Fruit fly (Drosophila melanogaster) whole organism, embryonic: ENCODE results near the gene CG7381.
A peak's percentile ranks its signal among the peaks of the same experiment; 100 is the strongest.

Experiments used
- Adf1 ChIP-seq: fragments of 200-800 bp; sonication (Bioruptor generic); IDR thresholded peaks from 2 replicates; pipeline ENCODE4 v1.3.6; 2022; ENCODE audit warnings: missing biosample characterization, missing genetic modification characterization
- Aef1 ChIP-seq: fragments of 200-800 bp; sonication (Bioruptor generic); IDR thresholded peaks from 3 replicates; pipeline ENCODE4 v1.3.6; 2022; ENCODE audit warnings: missing biosample characterization, missing genetic modification characterization
- Asciz ChIP-seq: fragments of 200-800 bp; sonication (Bioruptor generic); optimal IDR thresholded peaks from 2 replicates; lab custom pipeline; 2017; ENCODE audit warnings: missing biosample characterization, mild to moderate bottlenecking, missing genetic modification characterization, missing genetic modification reagents
- Bdp1 ChIP-seq: fragments of 200-800 bp; sonication (Bioruptor generic); optimal IDR thresholded peaks from 3 replicates; lab custom pipeline; 2016; ENCODE audit warnings: missing biosample characterization, missing genetic modification characterization
- CG11723 ChIP-seq: fragments of 200-800 bp; sonication (Bioruptor generic); optimal IDR thresholded peaks from 2 replicates; lab custom pipeline; 2017; ENCODE audit warnings: missing biosample characterization, mild to moderate bottlenecking, missing genetic modification characterization
- CG12942 ChIP-seq: fragments of 200-800 bp; sonication (Bioruptor generic); optimal IDR thresholded peaks from 3 replicates; lab custom pipeline; 2016; ENCODE audit warnings: missing biosample characterization, missing genetic modification characterization
- CG17912 ChIP-seq: fragments of 200-800 bp; sonication (Bioruptor generic); optimal IDR thresholded peaks from 2 replicates; lab custom pipeline; 2018; ENCODE audit warnings: missing biosample characterization, mild to moderate bottlenecking, missing genetic modification characterization
- CG1792 ChIP-seq: fragments of 200-800 bp; sonication (Bioruptor generic); optimal IDR thresholded peaks from 2 replicates; lab custom pipeline; 2016; ENCODE audit warnings: missing biosample characterization, missing genetic modification characterization
- CG31224 ChIP-seq: fragments of 200-800 bp; sonication (Bioruptor generic); IDR thresholded peaks from 2 replicates; pipeline ENCODE4 v1.3.6; 2022; ENCODE audit warnings: missing biosample characterization, missing genetic modification characterization
- CG3847 ChIP-seq: fragments of 200-800 bp; sonication (Bioruptor generic); IDR thresholded peaks from 2 replicates; pipeline ENCODE4 v1.3.6; 2022; ENCODE audit warnings: missing biosample characterization, missing genetic modification characterization
- CG6254 ChIP-seq: fragments of 200-800 bp; sonication (Bioruptor generic); optimal IDR thresholded peaks from 3 replicates; lab custom pipeline; 2017; ENCODE audit warnings: mild to moderate bottlenecking, missing biosample characterization, missing genetic modification reagents, missing genetic modification characterization
- CG6689 ChIP-seq: fragments of 200-800 bp; sonication (Bioruptor generic); IDR thresholded peaks from 2 replicates; pipeline ENCODE4 v1.3.6; 2022; ENCODE audit warnings: missing biosample characterization, missing genetic modification characterization
- CG6854 ChIP-seq: fragments of 200-800 bp; sonication (Bioruptor generic); optimal IDR thresholded peaks from 3 replicates; lab custom pipeline; 2017; ENCODE audit warnings: missing biosample characterization, mild to moderate bottlenecking, missing genetic modification characterization
- CG7556 ChIP-seq: fragments of 200-800 bp; sonication (Bioruptor generic); optimal IDR thresholded peaks from 2 replicates; lab custom pipeline; 2017; ENCODE audit warnings: missing biosample characterization, mild to moderate bottlenecking, missing genetic modification characterization
- CG7786 ChIP-seq: fragments of 200-800 bp; sonication (Bioruptor generic); optimal IDR thresholded peaks from 2 replicates; lab custom pipeline; 2016; ENCODE audit warnings: missing biosample characterization, missing genetic modification characterization
- CG8359 ChIP-seq: fragments of 200-800 bp; sonication (Bioruptor generic); optimal IDR thresholded peaks from 2 replicates; lab custom pipeline; 2017; ENCODE audit warnings: missing biosample characterization, mild to moderate bottlenecking, missing genetic modification characterization, borderline replicate concordance
- CG9215 ChIP-seq: fragments of 200-800 bp; sonication (Bioruptor generic); IDR thresholded peaks from 2 replicates; pipeline ENCODE4 v1.3.6; 2022; ENCODE audit warnings: missing biosample characterization, missing genetic modification characterization
- Doc3 ChIP-seq: fragments of 200-800 bp; sonication (Bioruptor generic); IDR thresholded peaks from 3 replicates; pipeline ENCODE4 v1.3.6; 2022; ENCODE audit warnings: missing biosample characterization, missing genetic modification characterization; ENCODE audit not compliant: partially characterized antibody
- Drgx ChIP-seq: fragments of 200-800 bp; sonication (Bioruptor generic); IDR thresholded peaks from 2 replicates; pipeline ENCODE4 v1.3.6; 2022; ENCODE audit warnings: missing biosample characterization, missing genetic modification characterization
- Eip74EF ChIP-seq, 2 experiments: fragments of 200-800 bp in 1 of 2; fragments of >200 bp in 1 of 2; sonication (Bioruptor generic) in 1 of 2; optimal IDR thresholded peaks; 2 replicates each; lab custom pipeline; 2017 to 2019; ENCODE audit warnings: missing biosample characterization in 2 of 2, missing genetic modification characterization in 2 of 2, mild to moderate bottlenecking in 1 of 2, moderate library complexity in 1 of 2
- Ets97D ChIP-seq: fragments of 200-800 bp; sonication (Bioruptor generic); optimal IDR thresholded peaks from 3 replicates; lab custom pipeline; 2016; ENCODE audit warnings: missing biosample characterization, missing genetic modification characterization
- H15 ChIP-seq: fragments of 200-800 bp; sonication (Bioruptor generic); IDR thresholded peaks from 3 replicates; pipeline ENCODE4 v1.3.6; 2022; ENCODE audit warnings: missing biosample characterization, missing genetic modification characterization
- HLH3B ChIP-seq: fragments of 200-800 bp; sonication (Bioruptor generic); IDR thresholded peaks from 2 replicates; pipeline ENCODE4 v1.3.6; 2022; ENCODE audit warnings: missing biosample characterization, missing genetic modification characterization
- HLH54F ChIP-seq: fragments of 200-800 bp; sonication (Bioruptor generic); optimal IDR thresholded peaks from 3 replicates; lab custom pipeline; 2016; ENCODE audit warnings: missing biosample characterization, missing genetic modification characterization
- Hmx ChIP-seq: fragments of 200-800 bp; sonication (Bioruptor generic); optimal IDR thresholded peaks from 2 replicates; lab custom pipeline; 2016; ENCODE audit warnings: missing biosample characterization, missing genetic modification characterization
- Max ChIP-seq: fragments of 200-800 bp; sonication (Bioruptor generic); optimal IDR thresholded peaks from 2 replicates; lab custom pipeline; 2016; ENCODE audit warnings: missing biosample characterization, mild to moderate bottlenecking, missing genetic modification characterization
- Mes4 ChIP-seq: fragments of 200-800 bp; sonication (Bioruptor generic); optimal IDR thresholded peaks from 2 replicates; lab custom pipeline; 2016; ENCODE audit warnings: missing biosample characterization, missing genetic modification characterization
- Stat92E ChIP-seq, 3 experiments: fragments of >200 bp in 2 of 3; fragments of 200-800 bp in 1 of 3; sonication (Bioruptor generic) in 1 of 3; optimal IDR thresholded peaks; 2 replicates each; lab custom pipeline; 2017 to 2019; ENCODE audit warnings: missing biosample characterization in 3 of 3, missing genetic modification characterization in 3 of 3, mild to moderate bottlenecking in 1 of 3, moderate library complexity in 1 of 3
- ap ChIP-seq: fragments of 200-800 bp; sonication (Bioruptor generic); IDR thresholded peaks from 2 replicates; pipeline ENCODE4 v1.3.6; 2022; ENCODE audit warnings: missing biosample characterization, missing genetic modification characterization
- ato ChIP-seq: fragments of 200-800 bp; sonication (Bioruptor generic); IDR thresholded peaks from 2 replicates; pipeline ENCODE4 v1.3.6; 2022; ENCODE audit warnings: missing biosample characterization, missing genetic modification characterization; ENCODE audit not compliant: partially characterized antibody
- bbx ChIP-seq: fragments of 200-800 bp; sonication (Bioruptor generic); IDR thresholded peaks from 2 replicates; pipeline ENCODE4 v1.3.6; 2022; ENCODE audit warnings: missing biosample characterization, missing genetic modification characterization; ENCODE audit not compliant: partially characterized antibody
- br ChIP-seq: fragments of >200 bp; optimal IDR thresholded peaks from 2 replicates; lab custom pipeline; 2017
- bsh ChIP-seq, 2 experiments: fragments of 200-800 bp; sonication (Bioruptor generic); optimal IDR thresholded peaks; 2 replicates each; lab custom pipeline; 2017 to 2018; ENCODE audit warnings: mild to moderate bottlenecking in 2 of 2, missing biosample characterization in 2 of 2, missing genetic modification characterization in 2 of 2, moderate library complexity in 1 of 2
- cato ChIP-seq: fragments of 200-800 bp; sonication (Bioruptor generic); optimal IDR thresholded peaks from 2 replicates; lab custom pipeline; 2016; ENCODE audit warnings: missing biosample characterization, missing genetic modification characterization, borderline replicate concordance
- cwo ChIP-seq: fragments of 200-800 bp; sonication (Bioruptor generic); optimal IDR thresholded peaks from 3 replicates; lab custom pipeline; 2017; ENCODE audit warnings: missing biosample characterization, missing genetic modification characterization, mild to moderate bottlenecking, moderate library complexity, missing genetic modification reagents
- esg ChIP-seq: fragments of 200-800 bp; sonication (Bioruptor generic); conservative IDR thresholded peaks from 2 replicates; pipeline ENCODE4 v1.3.6; 2022; ENCODE audit warnings: missing biosample characterization, missing genetic modification characterization
- gcm ChIP-seq: fragments of 200-800 bp; sonication (Bioruptor generic); optimal IDR thresholded peaks from 2 replicates; lab custom pipeline; 2019; ENCODE audit warnings: missing biosample characterization, mild to moderate bottlenecking, missing genetic modification characterization, moderate library complexity
- hb ChIP-seq: fragments of 200-800 bp; sonication (Bioruptor generic); IDR thresholded peaks from 3 replicates; pipeline ENCODE4 v1.3.6; 2022; ENCODE audit warnings: missing biosample characterization, missing genetic modification characterization; ENCODE audit not compliant: partially characterized antibody
- hkb ChIP-seq, 2 experiments: fragments of 200-800 bp in 1 of 2; fragments of >200 bp in 1 of 2; sonication (Bioruptor generic) in 1 of 2; IDR thresholded peaks in 1 of 2; optimal IDR thresholded peaks in 1 of 2; 2 replicates each; pipeline versions ENCODE4 v1.3.6 to Lab custom; 2017 to 2022; ENCODE audit warnings: missing biosample characterization in 1 of 2, missing genetic modification characterization in 1 of 2
- nom ChIP-seq: fragments of 200-800 bp; sonication (Bioruptor generic); optimal IDR thresholded peaks from 2 replicates; lab custom pipeline; 2017; ENCODE audit warnings: missing biosample characterization, missing genetic modification characterization, mild to moderate bottlenecking, moderate library complexity, missing genetic modification reagents
- pita ChIP-seq: fragments of 200-800 bp; sonication (Bioruptor generic); optimal IDR thresholded peaks from 2 replicates; lab custom pipeline; 2017; ENCODE audit warnings: missing biosample characterization, mild to moderate bottlenecking, missing genetic modification characterization
- row ChIP-seq: fragments of 200-800 bp; sonication (Bioruptor generic); IDR thresholded peaks from 3 replicates; pipeline ENCODE4 v1.3.6; 2022; ENCODE audit warnings: missing biosample characterization, missing genetic modification characterization
- sens-2 ChIP-seq: fragments of 200-800 bp; sonication (Bioruptor generic); IDR thresholded peaks from 2 replicates; pipeline ENCODE4 v1.3.6; 2022; ENCODE audit warnings: missing biosample characterization, missing genetic modification characterization
- sug ChIP-seq: fragments of 200-800 bp; optimal IDR thresholded peaks from 2 replicates; lab custom pipeline; 2019; ENCODE audit warnings: missing biosample characterization, mild to moderate bottlenecking, missing genetic modification characterization, moderate library complexity
- tgo ChIP-seq: fragments of 200-800 bp; sonication (Bioruptor generic); IDR thresholded peaks from 3 replicates; pipeline ENCODE4 v1.3.6; 2022; ENCODE audit warnings: missing biosample characterization, missing genetic modification characterization
- toy ChIP-seq: fragments of 200-800 bp; sonication (Bioruptor generic); IDR thresholded peaks from 2 replicates; pipeline ENCODE4 v1.3.6; 2022; ENCODE audit warnings: missing biosample characterization, missing genetic modification characterization
- zf30C ChIP-seq: fragments of 200-800 bp; sonication (Bioruptor generic); optimal IDR thresholded peaks from 3 replicates; lab custom pipeline; 2018; ENCODE audit warnings: missing biosample characterization, mild to moderate bottlenecking, missing genetic modification characterization

The CG7381 gene

DNA sequence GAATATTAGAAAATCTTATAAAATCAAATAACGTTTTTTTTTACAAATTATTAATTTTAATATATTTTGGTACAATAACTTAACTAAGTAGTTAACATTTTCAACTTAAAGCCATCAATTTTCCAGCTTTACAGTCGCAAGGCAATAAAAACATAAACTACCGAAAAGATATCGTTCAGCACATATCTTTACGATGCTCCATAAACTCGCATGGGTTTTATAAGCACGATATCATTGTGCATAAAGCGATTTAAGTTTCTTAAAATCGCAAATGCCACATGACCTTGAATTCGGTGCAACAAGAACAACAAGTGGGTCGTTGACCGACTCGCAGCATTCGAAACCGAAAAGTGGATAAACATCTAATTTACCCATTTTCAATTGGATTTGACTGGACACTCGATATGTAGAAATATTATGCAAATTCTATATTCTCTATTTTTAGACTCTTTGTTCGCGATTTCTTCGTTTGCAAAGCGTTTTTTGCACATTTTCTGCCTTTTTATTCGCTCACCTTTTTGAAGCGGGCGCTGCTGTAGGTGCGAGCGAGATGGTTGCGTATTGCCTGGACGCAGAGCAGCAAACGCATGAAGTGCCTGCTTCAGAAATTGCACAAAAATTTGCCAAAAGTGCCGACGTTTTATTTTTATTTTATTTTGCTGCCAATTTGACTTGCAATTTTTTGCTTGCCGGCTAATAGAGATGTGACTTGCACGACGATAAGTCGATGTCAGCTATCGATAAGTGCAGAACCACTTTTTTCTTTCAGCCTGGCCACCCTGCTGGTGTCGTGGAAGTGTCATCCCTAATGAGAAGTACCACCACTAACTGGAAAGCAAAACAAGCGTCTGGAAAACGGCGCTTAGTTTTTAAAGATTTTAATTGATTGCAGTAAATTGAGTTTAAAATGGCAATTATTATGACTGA is 16.1 kb downstream of the CG7381 start, which contains the start of gene Spc25 (continued):
- TF ChIP-seq CG7556 (GFP tag; lab: Kevin White, UChicago) = no peak
- no peak for TF ChIP-seq CG11723 (GFP tag; lab: Kevin White, UChicago)
- TF ChIP-seq Bdp1 = peak; percentile 43
- peak; percentile 37 for TF ChIP-seq CG7786
- no peak for TF ChIP-seq nom (GFP tag; lab: Kevin White, UChicago)
- peak; percentile 86 for TF ChIP-seq Ets97D (GFP tag; lab: Kevin White, UChicago)
- no peak for TF ChIP-seq zf30C (GFP tag; lab: Kevin White, UChicago)
- TF ChIP-seq CG8359 (GFP tag; lab: Kevin White, UChicago) = no peak
- TF ChIP-seq sens-2 (GFP tag; lab: Robert Waterston, UW) = no peak
- TF ChIP-seq CG12942 (GFP tag; lab: Kevin White, UChicago) = peak; percentile 45
- TF ChIP-seq CG31224 = no peak
- TF ChIP-seq tgo (GFP tag; lab: Robert Waterston, UW) = peak; percentile 14; the same call in 1 of the 3 replicates
- TF ChIP-seq hb (GFP tag; lab: Robert Waterston, UW) = peak; percentile 93
- no peak for TF ChIP-seq CG6854 (GFP tag; lab: Kevin White, UChicago)
- no peak for TF ChIP-seq Adf1 (GFP tag; lab: Robert Waterston, UW)
- no peak for TF ChIP-seq Drgx (GFP tag; lab: Robert Waterston, UW)
- no peak for TF ChIP-seq cwo
- peak; percentile 88 for TF ChIP-seq Doc3
- TF ChIP-seq Aef1 (GFP tag; lab: Robert Waterston, UW) = no peak
- no peak for TF ChIP-seq cato (GFP tag; lab: Kevin White, UChicago)
- peak; percentile 76 for TF ChIP-seq HLH54F (GFP tag; lab: Kevin White, UChicago)
- TF ChIP-seq pita = no peak
- TF ChIP-seq esg (GFP tag; lab: Robert Waterston, UW) = no peak
- TF ChIP-seq sug (tag; lab: Kevin White, UChicago) = peak; percentile 26
- peak; percentile 93 for TF ChIP-seq bbx (GFP tag; lab: Robert Waterston, UW)
- TF ChIP-seq bsh (GFP tag; optimal IDR thresholded peaks at IDR 0.05; lab: Kevin White, UChicago) = peak in 1 of 2 experiments; percentile 2
- TF ChIP-seq row (GFP tag; lab: Robert Waterston, UW) = peak; percentile 73
- TF ChIP-seq Asciz (GFP tag; lab: Kevin White, UChicago) = no peak
- TF ChIP-seq CG9215 = peak; percentile 49; the same call in 1 of the 2 replicates
- TF ChIP-seq CG3847 (GFP tag; lab: Robert Waterston, UW) = peak; percentile 64
- no peak for TF ChIP-seq Stat92E (GFP tag; optimal IDR thresholded peaks at IDR 0.05; lab: Kevin White, UChicago)
- 0 out of 2 replicates have a peak, but pooled peaks have one; percentile 17 for TF ChIP-seq CG6689 (GFP tag; lab: Robert Waterston, UW)
- TF ChIP-seq Eip74EF (GFP tag; optimal IDR thresholded peaks at IDR 0.05; lab: Kevin White, UChicago) = no peak
- TF ChIP-seq CG6254 (GFP tag; lab: Kevin White, UChicago) = no peak
- peak; percentile 63; the same call in 1 of the 3 replicates for TF ChIP-seq H15 (GFP tag; lab: Robert Waterston, UW)
- TF ChIP-seq ato (GFP tag; lab: Robert Waterston, UW) = peak; percentile 95
- peak; percentile 55 for TF ChIP-seq Mes4 (GFP tag; lab: Kevin White, UChicago)
- TF ChIP-seq CG17912 (GFP tag; lab: Kevin White, UChicago) = no peak
- TF ChIP-seq br = no peak
- TF ChIP-seq ap (GFP tag; lab: Robert Waterston, UW) = no peak
- no peak for TF ChIP-seq Hmx (GFP tag; lab: Kevin White, UChicago)
- TF ChIP-seq hkb (optimal IDR thresholded peaks at IDR 0.05; lab: Kevin White, UChicago) = peak; percentile 75
- no peak for TF ChIP-seq hkb (GFP tag; IDR thresholded peaks at IDR 0.05; lab: Robert Waterston, UW)
- no peak for TF ChIP-seq Max (GFP tag; lab: Kevin White, UChicago)
- no peak for TF ChIP-seq toy (GFP tag; lab: Robert Waterston, UW)
- TF ChIP-seq HLH3B (GFP tag; lab: Robert Waterston, UW) = 0 out of 2 replicates have a peak, but pooled peaks have one; percentile 36
- peak; percentile 41 for TF ChIP-seq CG1792 (GFP tag; lab: Kevin White, UChicago)
- no peak for TF ChIP-seq gcm (GFP tag; lab: Kevin White, UChicago)
